Worm (Caenorhabditis elegans): ENCODE results near the gene npr-2.

Gene npr-2

DNA sequence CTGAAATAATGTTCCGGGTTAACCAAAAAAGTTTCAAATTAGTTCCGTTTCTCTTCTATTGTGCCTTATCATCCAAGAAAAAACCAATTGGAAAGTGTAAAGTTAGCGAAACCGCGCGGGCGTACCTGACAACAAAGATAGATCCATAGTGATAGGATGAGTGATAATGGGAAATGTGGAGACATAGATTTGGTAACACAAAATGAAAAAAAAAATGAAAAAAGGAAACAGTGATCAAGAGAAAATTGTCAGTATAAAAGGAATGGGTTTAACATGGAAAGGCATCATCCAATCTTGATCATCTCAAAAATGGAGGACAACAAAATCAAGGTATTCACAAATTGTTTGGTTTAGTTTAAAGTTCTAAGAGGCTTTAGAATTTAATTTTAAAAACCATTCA is 16.8 kb downstream of the npr-2 start, which contains the start of gene col-122:
Gene col-122, plus strand, starts transcription at position 301 of the 400 bp plus-strand sequence.
- TF ChIP-seq ztf-4 (tag; optimal IDR thresholded peaks at IDR 0.05) (no peak), nhr-23 (tag; optimal IDR thresholded peaks at IDR 0.05) (no peak), lin-15B (tag; optimal IDR thresholded peaks at IDR 0.05) (no peak)

DNA sequence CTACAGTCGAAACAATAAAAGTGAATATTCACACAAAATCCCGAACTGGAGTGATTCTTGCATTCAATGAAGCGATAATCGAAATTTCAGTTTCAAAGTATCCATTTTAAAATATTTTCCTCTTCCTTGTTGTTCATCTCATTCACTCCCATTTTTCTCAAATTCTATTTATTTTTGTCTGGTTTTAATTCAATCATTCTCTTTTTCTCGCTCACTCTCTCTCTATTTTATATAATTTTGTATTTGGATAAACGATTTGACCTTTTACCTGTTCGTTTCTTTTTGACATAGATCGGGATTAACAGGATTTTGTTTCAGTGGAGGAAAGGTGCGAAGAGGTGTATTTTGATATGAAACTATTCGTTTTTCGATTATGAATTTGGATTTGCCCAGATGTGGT is 33.9 kb downstream of the npr-2 start, which contains the start of gene T05A1.5:
Gene T05A1.5, plus strand, starts transcription at position 301 of the 400 bp plus-strand sequence.
- no peak for TF ChIP-seq nhr-77 (tag; optimal IDR thresholded peaks at IDR 0.05)
- TF ChIP-seq egl-5 (tag; optimal IDR thresholded peaks at IDR 0.05): no peak
- no peak for TF ChIP-seq nfya-1 (tag; optimal IDR thresholded peaks at IDR 0.05; ENCODE audit: insufficient read depth)
- no peak for TF ChIP-seq nhr-25 (tag; optimal IDR thresholded peaks at IDR 0.05)
- no peak for TF ChIP-seq fos-1 (tag; optimal IDR thresholded peaks at IDR 0.05)
- TF ChIP-seq pqm-1 (tag; optimal IDR thresholded peaks at IDR 0.05): no peak
- no peak for TF ChIP-seq nhr-12 (tag; optimal IDR thresholded peaks at IDR 0.05)
- TF ChIP-seq ceh-16 (tag; optimal IDR thresholded peaks at IDR 0.05): no peak
- no peak for TF ChIP-seq elt-1 (tag; optimal IDR thresholded peaks at IDR 0.05)
- no peak for TF ChIP-seq snpc-4 (tag; optimal IDR thresholded peaks at IDR 0.05)
- no peak for TF ChIP-seq nhr-237 (tag; optimal IDR thresholded peaks at IDR 0.05)
- no peak for TF ChIP-seq hmg-11 (tag; optimal IDR thresholded peaks at IDR 0.05)
- TF ChIP-seq tbx-2 (tag; optimal IDR thresholded peaks at IDR 0.05): no peak
- no peak for TF ChIP-seq nhr-43 (tag; optimal IDR thresholded peaks at IDR 0.05; ENCODE audit: poor library complexity, severe bottlenecking)
- TF ChIP-seq mml-1 (tag; optimal IDR thresholded peaks at IDR 0.05): no peak
- TF ChIP-seq jun-1 (tag; optimal IDR thresholded peaks at IDR 0.05): no peak
- TF ChIP-seq skn-1 (tag; optimal IDR thresholded peaks at IDR 0.05): no peak

ce11 chrIV:9540342-9540856 is 39.5 kb downstream of the npr-2 start, which contains the start of gene fbl-1:
TSS of gene fbl-1 (plus strand) at chrIV:9540806.
- no peak for TF ChIP-seq aly-2 (tag; optimal IDR thresholded peaks at IDR 0.05)
- TF ChIP-seq nhr-12 (tag; optimal IDR thresholded peaks at IDR 0.05): no peak
- TF ChIP-seq elt-2 (tag; optimal IDR thresholded peaks at IDR 0.05): peak; percentile 90
- TF ChIP-seq pqm-1 (tag; optimal IDR thresholded peaks at IDR 0.05): peak; percentile 84
- no peak for TF ChIP-seq nhr-76 (tag; optimal IDR thresholded peaks at IDR 0.05)

- no peak for TF ChIP-seq ama-1 (optimal IDR thresholded peaks at IDR 0.05)
- peak; percentile 47 for TF ChIP-seq unc-62 (GFP tag; optimal IDR thresholded peaks at IDR 0.05)
- no peak for TF ChIP-seq elt-2 (tag; optimal IDR thresholded peaks at IDR 0.05)
- peak; percentile 44 for TF ChIP-seq lin-39 (tag; optimal IDR thresholded peaks at IDR 0.05)
- TF ChIP-seq skn-1 (tag; optimal IDR thresholded peaks at IDR 0.05): no peak
- peak; percentile 87 for TF ChIP-seq fkh-2 (tag; optimal IDR thresholded peaks at IDR 0.05)
- TF ChIP-seq egl-5 (tag; optimal IDR thresholded peaks at IDR 0.05): peak; percentile 69
Measured at ce11 chrIV:9538214-9538613, 41.7 kb downstream of the npr-2 start.

DNA sequence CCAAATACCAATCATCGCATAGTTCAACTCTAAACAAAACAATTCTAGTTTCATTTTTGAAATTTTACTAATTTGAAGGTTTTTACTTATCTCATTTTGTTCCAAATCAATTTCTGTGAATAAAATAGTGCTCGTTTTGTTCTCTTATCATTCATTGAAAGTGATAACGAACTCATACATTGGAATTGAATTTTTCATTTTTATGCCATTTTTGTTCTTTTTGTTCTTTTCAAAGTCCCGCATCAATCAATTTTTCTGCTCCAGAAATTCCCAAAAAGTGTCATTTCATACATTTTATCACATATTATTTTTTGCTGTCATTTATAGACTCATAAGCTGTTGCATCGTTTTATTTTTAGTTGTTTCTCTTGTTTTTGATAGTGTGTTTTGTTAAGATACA is 42.4 kb downstream of the npr-2 start:
- TF ChIP-seq unc-62 (GFP tag; optimal IDR thresholded peaks at IDR 0.05) (no peak), pqm-1 (tag; optimal IDR thresholded peaks at IDR 0.05) (peak; percentile 15), elt-2 (tag; optimal IDR thresholded peaks at IDR 0.05) (peak; percentile 79)

ce11 chrIV:9536124-9536523 is 43.8 kb downstream of the npr-2 start:
- peak; percentile 20 for TF ChIP-seq nhr-43 (tag; optimal IDR thresholded peaks at IDR 0.05; ENCODE audit: poor library complexity, severe bottlenecking)
- peak; percentile 56 for TF ChIP-seq nhr-23 (tag; optimal IDR thresholded peaks at IDR 0.05)
- peak; percentile 44 for TF ChIP-seq elt-1 (tag; optimal IDR thresholded peaks at IDR 0.05)
- no peak for TF ChIP-seq pha-4 (tag; optimal IDR thresholded peaks at IDR 0.05)
- no peak for TF ChIP-seq unc-62 (GFP tag; optimal IDR thresholded peaks at IDR 0.05)

DNA sequence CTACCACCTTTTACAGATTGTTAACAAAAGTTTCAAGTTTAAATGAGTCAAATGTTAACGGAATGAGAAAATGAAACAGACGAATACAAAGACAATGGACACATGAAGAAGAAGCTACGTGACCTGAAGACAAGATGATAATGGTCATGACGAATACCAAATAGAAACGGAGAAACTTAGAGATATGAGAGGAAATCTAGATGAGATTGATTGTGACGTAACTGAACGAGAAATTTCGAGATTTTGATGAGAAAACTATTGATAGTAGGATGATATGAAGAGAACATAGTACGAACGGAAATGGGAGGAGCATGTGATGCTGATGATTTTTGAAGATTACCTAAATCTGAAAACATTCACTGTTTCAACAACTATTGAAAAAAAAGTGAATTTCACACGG is 44.8 kb downstream of the npr-2 start:
- TF ChIP-seq egl-27 (tag; optimal IDR thresholded peaks at IDR 0.05) (no peak), tbx-2 (tag; optimal IDR thresholded peaks at IDR 0.05) (no peak), nhr-67 (tag; optimal IDR thresholded peaks at IDR 0.05) (no peak), nhr-76 (tag; optimal IDR thresholded peaks at IDR 0.05) (no peak), ztf-11 (tag; optimal IDR thresholded peaks at IDR 0.05) (no peak), fos-1 (tag; optimal IDR thresholded peaks at IDR 0.05) (no peak), ztf-4 (tag; optimal IDR thresholded peaks at IDR 0.05) (no peak), egl-5 (tag; optimal IDR thresholded peaks at IDR 0.05) (no peak), sea-2 (GFP tag; optimal IDR thresholded peaks at IDR 0.05) (no peak), elt-3 (tag; optimal IDR thresholded peaks at IDR 0.05) (peak in 1 of 3 experiments; percentile 81), nfya-1 (tag; optimal IDR thresholded peaks at IDR 0.05; ENCODE audit: insufficient read depth) (peak; percentile 9), nhr-23 (tag; optimal IDR thresholded peaks at IDR 0.05) (peak; percentile 85), daf-12 (tag; optimal IDR thresholded peaks at IDR 0.05) (no peak), ceh-28 (tag; optimal IDR thresholded peaks at IDR 0.05) (no peak), nhr-12 (tag; optimal IDR thresholded peaks at IDR 0.05) (no peak), ceh-16 (tag; optimal IDR thresholded peaks at IDR 0.05) (no peak), nhr-25 (tag; optimal IDR thresholded peaks at IDR 0.05) (peak; percentile 66), ama-1 (optimal IDR thresholded peaks at IDR 0.05) (no peak), nhr-43 (tag; optimal IDR thresholded peaks at IDR 0.05; ENCODE audit: poor library complexity, severe bottlenecking) (peak; percentile 62), fkh-2 (tag; optimal IDR thresholded peaks at IDR 0.05) (no peak), lsy-12 (tag; optimal IDR thresholded peaks at IDR 0.05) (no peak), aly-2 (tag; optimal IDR thresholded peaks at IDR 0.05) (no peak), unc-39 (tag; optimal IDR thresholded peaks at IDR 0.05) (no peak), jun-1 (tag; optimal IDR thresholded peaks at IDR 0.05) (no peak), lin-39 (tag; optimal IDR thresholded peaks at IDR 0.05) (no peak)

Data from whole organism, L3 larva.